Worm (Caenorhabditis elegans) whole organism, L4/young adult: ENCODE measurements around the gene irld-1.

Experiments
- dao-5 ChIP-seq: sonication (generic microtip); optimal IDR thresholded peaks from 2 replicates; lab custom pipeline; 2016; ENCODE audit warnings: missing genotype, missing genetic modification characterization, moderate library complexity, missing compliant biosample characterization
- him-1 ChIP-seq: sonication (generic microtip); optimal IDR thresholded peaks from 2 replicates; lab custom pipeline; 2016; ENCODE audit warnings: missing genotype, missing genetic modification reagents, missing genetic modification characterization, missing compliant biosample characterization

ce11 chrV:4386173-4386572 is 49.6 kb downstream of the irld-1 start, which contains the start of gene F13A2.10:
- TF ChIP-seq dao-5 (tag; lab: Kevin White, UChicago) (no peak), him-1 (tag; lab: Kevin White, UChicago) (no peak)
